Worm (Caenorhabditis elegans) whole organism, L4 larva: ENCODE results near the gene zip-12.

Experiments used
- F37D6.2 ChIP-seq: sonication (generic microtip); optimal IDR thresholded peaks from 2 replicates; lab custom pipeline; 2016; ENCODE audit warnings: mild to moderate bottlenecking, missing genetic modification characterization, missing compliant biosample characterization
- T20F7.1 ChIP-seq: fragments of 200-800 bp; sonication (Bioruptor generic); optimal IDR thresholded peaks from 2 replicates; lab custom pipeline; 2018; ENCODE audit warnings: mild to moderate bottlenecking, missing genetic modification characterization, missing compliant biosample characterization
- T26A8.4 ChIP-seq: fragments of 200-800 bp; sonication (Bioruptor generic); IDR thresholded peaks from 2 replicates; pipeline ENCODE4 v1.3.6; 2022; ENCODE audit warnings: missing genetic modification characterization, missing compliant biosample characterization
- Y105C5A.15 ChIP-seq: fragments of 200-800 bp; sonication (Bioruptor generic); IDR thresholded peaks from 2 replicates; pipeline ENCODE4 v1.3.6; 2022; ENCODE audit warnings: missing genetic modification characterization, missing compliant biosample characterization
- Y75B8A.6 ChIP-seq: fragments of 200-800 bp; sonication (Bioruptor generic); IDR thresholded peaks from 2 replicates; pipeline ENCODE4 v1.3.6; 2022; ENCODE audit warnings: missing genetic modification reagents, missing genetic modification characterization, missing compliant biosample characterization
- aha-1 ChIP-seq: fragments of 150-350 bp; peaks from one replicate; lab custom pipeline; 2014; ENCODE audit warnings: missing biosample characterization, missing genetic modification characterization
- ama-1 ChIP-seq: fragments of 150-350 bp; optimal IDR thresholded peaks from 2 replicates; lab custom pipeline; 2014; ENCODE audit warnings: inconsistent platforms, mixed read lengths
- ceh-62 ChIP-seq: sonication (generic microtip); optimal IDR thresholded peaks from 2 replicates; lab custom pipeline; 2017; ENCODE audit warnings: missing biosample characterization, missing genetic modification characterization
- ctbp-1 ChIP-seq: fragments of 200-800 bp; sonication (Bioruptor generic); IDR thresholded peaks from 2 replicates; pipeline ENCODE4 v1.3.6; 2022; ENCODE audit warnings: missing genetic modification reagents, missing genetic modification characterization, missing compliant biosample characterization
- daf-12 ChIP-seq: fragments of 150-350 bp; optimal IDR thresholded peaks from 2 replicates; lab custom pipeline; 2014; ENCODE audit warnings: missing biosample characterization, missing genetic modification reagents, missing genetic modification characterization
- daf-8 ChIP-seq: fragments of 200-800 bp; sonication (Bioruptor generic); IDR thresholded peaks from 2 replicates; pipeline ENCODE4 v1.3.6; 2022; ENCODE audit warnings: missing genetic modification characterization, missing compliant biosample characterization
- dmd-6 ChIP-seq: fragments of 200-800 bp; sonication (Bioruptor generic); IDR thresholded peaks from 2 replicates; pipeline ENCODE4 v1.3.6; 2022; ENCODE audit warnings: missing genetic modification reagents, missing genetic modification characterization, missing compliant biosample characterization
- dmd-9 ChIP-seq: fragments of 200-800 bp; sonication (Bioruptor generic); IDR thresholded peaks from 2 replicates; pipeline ENCODE4 v1.3.6; 2022; ENCODE audit warnings: missing genetic modification reagents, missing genetic modification characterization, missing compliant biosample characterization
- dve-1 ChIP-seq: sonication (generic microtip); optimal IDR thresholded peaks from 2 replicates; lab custom pipeline; 2017; ENCODE audit warnings: antibody characterized with exemption, mild to moderate bottlenecking, missing genetic modification characterization, missing compliant biosample characterization; ENCODE audit not compliant: insufficient read depth
- egl-27 ChIP-seq: sonication (generic microtip); optimal IDR thresholded peaks from 3 replicates; lab custom pipeline; 2017; ENCODE audit warnings: missing biosample characterization, missing genetic modification reagents, missing genetic modification characterization
- egl-43 ChIP-seq: fragments of 200-800 bp; sonication (Bioruptor generic); IDR thresholded peaks from 2 replicates; pipeline ENCODE4 v1.3.6; 2022; ENCODE audit warnings: missing genetic modification reagents, missing genetic modification characterization, missing compliant biosample characterization
- gei-8 ChIP-seq: fragments of 200-800 bp; sonication (Bioruptor generic); optimal IDR thresholded peaks from 2 replicates; lab custom pipeline; 2018; ENCODE audit warnings: mild to moderate bottlenecking, missing genetic modification characterization, missing compliant biosample characterization
- hlh-11 ChIP-seq: fragments of 200-800 bp; sonication (Bioruptor generic); optimal IDR thresholded peaks from 2 replicates; lab custom pipeline; 2018; ENCODE audit warnings: mild to moderate bottlenecking, missing genetic modification characterization, missing compliant biosample characterization
- hlh-30 ChIP-seq: sonication (generic microtip); optimal IDR thresholded peaks from 2 replicates; lab custom pipeline; 2017; ENCODE audit warnings: antibody characterized with exemption, mild to moderate bottlenecking, missing genetic modification characterization, missing compliant biosample characterization; ENCODE audit not compliant: insufficient read depth
- hmg-1.1 ChIP-seq: fragments of 200-800 bp; sonication (Bioruptor generic); IDR thresholded peaks from 2 replicates; pipeline ENCODE4 v1.3.6; 2022; ENCODE audit warnings: missing genetic modification reagents, missing genetic modification characterization, missing compliant biosample characterization
- lin-13 ChIP-seq: fragments of 150-350 bp; optimal IDR thresholded peaks from 2 replicates; lab custom pipeline; 2014; ENCODE audit warnings: missing biosample characterization, missing genetic modification reagents, missing genetic modification characterization
- lin-15B ChIP-seq: fragments of 150-350 bp; sonication (generic microtip); optimal IDR thresholded peaks from 3 replicates; lab custom pipeline; 2014; ENCODE audit warnings: missing biosample characterization, missing genetic modification characterization
- lin-38 ChIP-seq: fragments of 200-800 bp; sonication (Bioruptor generic); IDR thresholded peaks from 2 replicates; pipeline ENCODE4 v1.3.6; 2022; ENCODE audit warnings: missing genetic modification reagents, missing genetic modification characterization, missing compliant biosample characterization
- lsy-2 ChIP-seq, 2 experiments: fragments of 150-350 bp in 1 of 2; sonication (generic microtip) in 1 of 2; optimal IDR thresholded peaks; 2 replicates each; lab custom pipeline; 2014 to 2017; ENCODE audit warnings: missing biosample characterization in 2 of 2, missing genetic modification characterization in 2 of 2
- madf-5 ChIP-seq, 2 experiments: fragments of 200-800 bp; sonication (Bioruptor generic); IDR thresholded peaks; 2 replicates each; pipeline ENCODE4 v1.3.6; 2022; ENCODE audit warnings: missing compliant biosample characterization in 2 of 2, missing genetic modification characterization in 2 of 2
- mep-1 ChIP-seq: fragments of 150-350 bp; sonication (generic microtip); optimal IDR thresholded peaks from 3 replicates; lab custom pipeline; 2014; ENCODE audit warnings: missing biosample characterization, missing genetic modification characterization
- mxl-2 ChIP-seq: fragments of 200-800 bp; sonication (Bioruptor generic); conservative IDR thresholded peaks from 2 replicates; pipeline ENCODE4 v1.3.6; 2022; ENCODE audit warnings: missing genetic modification reagents, missing genetic modification characterization, missing compliant biosample characterization
- mxl-3 ChIP-seq: fragments of 200-800 bp; sonication (Bioruptor generic); optimal IDR thresholded peaks from 2 replicates; lab custom pipeline; 2018; ENCODE audit warnings: mild to moderate bottlenecking, missing genetic modification characterization, missing compliant biosample characterization
- nhr-10 ChIP-seq: fragments of 150-350 bp; optimal IDR thresholded peaks from 2 replicates; lab custom pipeline; 2014; ENCODE audit warnings: missing biosample characterization, missing genetic modification characterization
- nhr-102 ChIP-seq: sonication (generic microtip); optimal IDR thresholded peaks from 2 replicates; lab custom pipeline; 2016; ENCODE audit warnings: mild to moderate bottlenecking, missing genetic modification characterization, moderate library complexity, missing compliant biosample characterization
- nhr-11 ChIP-seq: fragments of 150-350 bp; optimal IDR thresholded peaks from 2 replicates; lab custom pipeline; 2014; ENCODE audit warnings: missing biosample characterization, missing genetic modification characterization
- nhr-111 ChIP-seq: fragments of 200-800 bp; sonication (Bioruptor generic); optimal IDR thresholded peaks from 2 replicates; lab custom pipeline; 2018; ENCODE audit warnings: mild to moderate bottlenecking, missing genetic modification characterization, missing compliant biosample characterization
- nhr-237 ChIP-seq: sonication (generic microtip); optimal IDR thresholded peaks from 2 replicates; lab custom pipeline; 2017; ENCODE audit warnings: missing biosample characterization, missing genetic modification characterization
- nhr-41 ChIP-seq: fragments of 200-800 bp; sonication (Bioruptor generic); IDR thresholded peaks from 2 replicates; pipeline ENCODE4 v1.3.6; 2022; ENCODE audit warnings: missing genetic modification reagents, missing genetic modification characterization, missing compliant biosample characterization
- nhr-42 ChIP-seq: fragments of 200-800 bp; sonication (Bioruptor generic); IDR thresholded peaks from 2 replicates; pipeline ENCODE4 v1.3.6; 2022; ENCODE audit warnings: missing genetic modification characterization, missing compliant biosample characterization
- nhr-6 ChIP-seq: fragments of 150-350 bp; optimal IDR thresholded peaks from 2 replicates; lab custom pipeline; 2014; ENCODE audit warnings: missing biosample characterization, missing genetic modification characterization
- php-3 ChIP-seq: fragments of 200-800 bp; sonication (Bioruptor generic); IDR thresholded peaks from 2 replicates; pipeline ENCODE4 v1.3.6; 2022; ENCODE audit warnings: missing genetic modification reagents, missing genetic modification characterization, missing compliant biosample characterization
- set-16 ChIP-seq: fragments of 200-800 bp; sonication (Bioruptor generic); IDR thresholded peaks from 2 replicates; pipeline ENCODE4 v1.3.6; 2022; ENCODE audit warnings: missing genetic modification reagents, missing genetic modification characterization, missing compliant biosample characterization
- snpc-1.2 ChIP-seq: fragments of 200-800 bp; sonication (Bioruptor generic); IDR thresholded peaks from 2 replicates; pipeline ENCODE4 v1.3.6; 2022; ENCODE audit warnings: missing genetic modification reagents, missing genetic modification characterization, missing compliant biosample characterization
- unc-39 ChIP-seq: sonication (generic microtip); optimal IDR thresholded peaks from 2 replicates; lab custom pipeline; 2017; ENCODE audit warnings: missing biosample characterization, missing genetic modification characterization
- vab-7 ChIP-seq: fragments of 200-800 bp; sonication (Bioruptor generic); IDR thresholded peaks from 2 replicates; pipeline ENCODE4 v1.3.6; 2022; ENCODE audit warnings: missing genetic modification reagents, missing genetic modification characterization, missing compliant biosample characterization
- ztf-11 ChIP-seq: fragments of 150-350 bp; optimal IDR thresholded peaks from 2 replicates; lab custom pipeline; 2014; ENCODE audit warnings: missing biosample characterization, missing genetic modification characterization

The zip-12 gene

ce11 chrIII:12325284-12325683, 2.4 kb upstream of the zip-12 start (continued):
- no peak for TF ChIP-seq unc-39
- no peak for TF ChIP-seq ama-1 (lab: Kevin White, UChicago)
- TF ChIP-seq gei-8, result peak; percentile 25
- no peak for TF ChIP-seq nhr-41 (GFP tag; lab: Robert Waterston, UW)
- TF ChIP-seq ctbp-1 (GFP tag; lab: Robert Waterston, UW), result no peak
- no peak for TF ChIP-seq egl-27 (tag; lab: Kevin White, UChicago)
- TF ChIP-seq Y105C5A.15 (GFP tag; lab: Robert Waterston, UW), result no peak
- no peak for TF ChIP-seq lin-15B
- TF ChIP-seq T20F7.1, result no peak
- no peak for TF ChIP-seq snpc-1.2
- TF ChIP-seq egl-43 (GFP tag; lab: Robert Waterston, UW), result no peak
- no peak for TF ChIP-seq nhr-11 (tag; lab: Kevin White, UChicago)
- TF ChIP-seq hmg-1.1 (GFP tag; lab: Robert Waterston, UW), result no peak
- peak; percentile 83 for TF ChIP-seq php-3 (GFP tag; lab: Robert Waterston, UW)
- no peak for TF ChIP-seq daf-12
- no peak for TF ChIP-seq mxl-2 (GFP tag; lab: Robert Waterston, UW)
- no peak for TF ChIP-seq T26A8.4 (GFP tag; lab: Robert Waterston, UW)
- TF ChIP-seq lin-38 (GFP tag; lab: Robert Waterston, UW), result no peak
- TF ChIP-seq nhr-111 (GFP tag; lab: Kevin White, UChicago), result no peak
- no peak for TF ChIP-seq lsy-2 (tag; optimal IDR thresholded peaks at IDR 0.05; lab: Kevin White, UChicago)
- no peak for TF ChIP-seq ceh-62 (tag; lab: Kevin White, UChicago)
- TF ChIP-seq aha-1, result peak; percentile 87
- TF ChIP-seq lin-13 (GFP tag; lab: Kevin White, UChicago), result no peak
- TF ChIP-seq mxl-3 (GFP tag; lab: Kevin White, UChicago), result peak; percentile 40
- TF ChIP-seq hlh-30, result peak; percentile 61
- TF ChIP-seq nhr-42 (GFP tag; lab: Robert Waterston, UW), result no peak
- no peak for TF ChIP-seq ztf-11 (tag; lab: Kevin White, UChicago)
- no peak for TF ChIP-seq nhr-237 (tag; lab: Kevin White, UChicago)
- peak; percentile 89 for TF ChIP-seq hlh-11 (tag; lab: Kevin White, UChicago)
- no peak for TF ChIP-seq dmd-9 (GFP tag; lab: Robert Waterston, UW)
- peak; percentile 96 for TF ChIP-seq dve-1 (tag; lab: Kevin White, UChicago)
- peak; percentile 45 for TF ChIP-seq nhr-102
- TF ChIP-seq, all 104 proteins: peak for 22

ce11 chrIII:12331300-12331699, 3.6 kb downstream of the zip-12 start:
- TF ChIP-seq nhr-6 (tag; lab: Kevin White, UChicago) (no peak), Y75B8A.6 (GFP tag; lab: Robert Waterston, UW) (no peak), F37D6.2 (no peak), dmd-6 (no peak), madf-5 (GFP tag; IDR thresholded peaks at IDR 0.05; lab: Robert Waterston, UW) (no peak), nhr-10 (tag; lab: Kevin White, UChicago) (no peak), unc-39 (no peak), mep-1 (tag; lab: Kevin White, UChicago) (no peak), nhr-11 (tag; lab: Kevin White, UChicago) (no peak), set-16 (no peak), lsy-2 (tag; optimal IDR thresholded peaks at IDR 0.05; lab: Kevin White, UChicago) (no peak), snpc-1.2 (no peak), vab-7 (no peak), daf-8 (GFP tag; lab: Robert Waterston, UW) (no peak), ceh-62 (tag; lab: Kevin White, UChicago) (no peak)
